Worm (Caenorhabditis elegans) whole organism, L4/young adult: ENCODE results near the gene T28A11.17.

Experiments used
- W03F9.2 ChIP-seq: fragments of 150-350 bp; optimal IDR thresholded peaks from 2 replicates; lab custom pipeline; 2014; ENCODE audit warnings: missing biosample characterization, missing genetic modification characterization
- dao-5 ChIP-seq: sonication (generic microtip); optimal IDR thresholded peaks from 2 replicates; lab custom pipeline; 2016; ENCODE audit warnings: missing genotype, missing genetic modification characterization, moderate library complexity, missing compliant biosample characterization
- him-1 ChIP-seq: sonication (generic microtip); optimal IDR thresholded peaks from 2 replicates; lab custom pipeline; 2016; ENCODE audit warnings: missing genotype, missing genetic modification reagents, missing genetic modification characterization, missing compliant biosample characterization

ce11 chrV:3278101-3278639 is 12.1 kb upstream of the T28A11.17 start, which contains the start of gene fbxa-64:
- TF ChIP-seq him-1 (no peak), W03F9.2 (no peak), dao-5 (tag; lab: Kevin White, UChicago) (no peak)
